Worm (Caenorhabditis elegans) whole organism, L4/young adult: ENCODE data around the gene K11D9.3.

Experiments
- W03F9.2 ChIP-seq: fragments of 150-350 bp; optimal IDR thresholded peaks from 2 replicates; lab custom pipeline; 2014; ENCODE audit warnings: missing biosample characterization, missing genetic modification characterization
- dao-5 ChIP-seq: sonication (generic microtip); optimal IDR thresholded peaks from 2 replicates; lab custom pipeline; 2016; ENCODE audit warnings: missing genotype, missing genetic modification characterization, moderate library complexity, missing compliant biosample characterization
- him-1 ChIP-seq: sonication (generic microtip); optimal IDR thresholded peaks from 2 replicates; lab custom pipeline; 2016; ENCODE audit warnings: missing genotype, missing genetic modification reagents, missing genetic modification characterization, missing compliant biosample characterization

- TF ChIP-seq dao-5 (tag; lab: Kevin White, UChicago) (no peak), W03F9.2 (tag; lab: Kevin White, UChicago) (no peak), him-1 (tag; lab: Kevin White, UChicago) (no peak)
Observed at ce11 chrIII:10802032-10802431, at the start of gene K11D9.3.
